Fruit fly (Drosophila melanogaster) whole organism, embryonic: ENCODE data around the gene CG34008.

Experiments
- Abd-B ChIP-seq: fragments of 200-800 bp; sonication (Bioruptor generic); optimal IDR thresholded peaks from 2 replicates; lab custom pipeline; 2018; ENCODE audit warnings: missing biosample characterization, mild to moderate bottlenecking, missing genetic modification characterization, moderate library complexity
- Atf-2 ChIP-seq: fragments of 200-800 bp; sonication (Bioruptor generic); optimal IDR thresholded peaks from 2 replicates; lab custom pipeline; 2016; ENCODE audit warnings: missing biosample characterization, missing genetic modification characterization
- Bdp1 ChIP-seq: fragments of 200-800 bp; sonication (Bioruptor generic); optimal IDR thresholded peaks from 3 replicates; lab custom pipeline; 2016; ENCODE audit warnings: missing biosample characterization, missing genetic modification characterization
- CG10543 ChIP-seq: fragments of 200-800 bp; sonication (Bioruptor generic); optimal IDR thresholded peaks from 3 replicates; lab custom pipeline; 2017; ENCODE audit warnings: missing biosample characterization, mild to moderate bottlenecking, missing genetic modification characterization, moderate library complexity
- CG11456 ChIP-seq: fragments of 200-800 bp; sonication (Bioruptor generic); IDR thresholded peaks from 3 replicates; pipeline ENCODE4 v1.3.6; 2022; ENCODE audit warnings: missing biosample characterization, missing genetic modification characterization
- CG11723 ChIP-seq: fragments of 200-800 bp; sonication (Bioruptor generic); optimal IDR thresholded peaks from 2 replicates; lab custom pipeline; 2017; ENCODE audit warnings: missing biosample characterization, mild to moderate bottlenecking, missing genetic modification characterization
- CG1603 ChIP-seq: fragments of 200-800 bp; sonication (Bioruptor generic); optimal IDR thresholded peaks from 2 replicates; lab custom pipeline; 2019; ENCODE audit warnings: missing biosample characterization, mild to moderate bottlenecking, missing genetic modification characterization, moderate library complexity
- CG16815 ChIP-seq: fragments of 200-800 bp; sonication (Bioruptor generic); optimal IDR thresholded peaks from 3 replicates; lab custom pipeline; 2017; ENCODE audit warnings: missing biosample characterization, mild to moderate bottlenecking, missing genetic modification characterization
- CG2889 ChIP-seq: fragments of 200-800 bp; sonication (Bioruptor generic); IDR thresholded peaks from 3 replicates; pipeline ENCODE4 v1.3.6; 2022; ENCODE audit warnings: missing biosample characterization, missing genetic modification characterization
- CG30020 ChIP-seq: fragments of 200-800 bp; optimal IDR thresholded peaks from 2 replicates; lab custom pipeline; 2019; ENCODE audit warnings: missing biosample characterization, mild to moderate bottlenecking, missing genetic modification characterization, moderate library complexity
- CG30403 ChIP-seq: fragments of 200-800 bp; sonication (Bioruptor generic); optimal IDR thresholded peaks from 3 replicates; lab custom pipeline; 2016; ENCODE audit warnings: missing biosample characterization, missing genetic modification characterization
- CG32767 ChIP-seq: fragments of 200-800 bp; sonication (Bioruptor generic); IDR thresholded peaks from 2 replicates; pipeline ENCODE4 v1.3.6; 2022; ENCODE audit warnings: missing biosample characterization, missing genetic modification characterization
- CG32772 ChIP-seq: fragments of 200-800 bp; sonication (Bioruptor generic); IDR thresholded peaks from 2 replicates; pipeline ENCODE4 v1.3.6; 2022; ENCODE audit warnings: missing biosample characterization, missing genetic modification characterization
- CG4360 ChIP-seq: fragments of 200-800 bp; sonication (Bioruptor generic); IDR thresholded peaks from 2 replicates; pipeline ENCODE4 v1.3.6; 2022; ENCODE audit warnings: missing biosample characterization, missing genetic modification characterization
- CG4424 ChIP-seq: fragments of 200-800 bp; sonication (Bioruptor generic); optimal IDR thresholded peaks from 3 replicates; lab custom pipeline; 2016; ENCODE audit warnings: missing biosample characterization, missing genetic modification characterization
- CG4617 ChIP-seq: fragments of 200-800 bp; sonication (Bioruptor generic); optimal IDR thresholded peaks from 3 replicates; lab custom pipeline; 2016; ENCODE audit warnings: missing biosample characterization, missing genetic modification characterization, borderline replicate concordance
- CG4707 ChIP-seq: fragments of 200-800 bp; sonication (Bioruptor generic); optimal IDR thresholded peaks from 2 replicates; lab custom pipeline; 2018; ENCODE audit warnings: missing biosample characterization, mild to moderate bottlenecking, missing genetic modification characterization, moderate library complexity
- CG4730 ChIP-seq: fragments of 200-800 bp; sonication (Bioruptor generic); IDR thresholded peaks from 2 replicates; pipeline ENCODE4 v1.3.6; 2022; ENCODE audit warnings: missing biosample characterization, missing genetic modification characterization
- CG7786 ChIP-seq: fragments of 200-800 bp; sonication (Bioruptor generic); optimal IDR thresholded peaks from 2 replicates; lab custom pipeline; 2016; ENCODE audit warnings: missing biosample characterization, missing genetic modification characterization
- CG8924 ChIP-seq: fragments of 200-800 bp; optimal IDR thresholded peaks from 3 replicates; lab custom pipeline; 2019; ENCODE audit warnings: missing biosample characterization, mild to moderate bottlenecking, missing genetic modification characterization, moderate library complexity
- Deaf1 ChIP-seq: fragments of 200-800 bp; optimal IDR thresholded peaks from 3 replicates; lab custom pipeline; 2019; ENCODE audit warnings: missing biosample characterization, mild to moderate bottlenecking, missing genetic modification characterization, moderate library complexity
- Dip3 ChIP-seq: fragments of 200-800 bp; sonication (Bioruptor generic); optimal IDR thresholded peaks from 3 replicates; lab custom pipeline; 2016; ENCODE audit warnings: missing biosample characterization, missing genetic modification characterization
- Hmr ChIP-seq: fragments of 200-800 bp; sonication (Bioruptor generic); optimal IDR thresholded peaks from 3 replicates; lab custom pipeline; 2017; ENCODE audit warnings: mild to moderate bottlenecking, missing biosample characterization, missing genetic modification reagents, missing genetic modification characterization
- Hr39 ChIP-seq: fragments of >200 bp; optimal IDR thresholded peaks from 2 replicates; lab custom pipeline; 2017
- Rx ChIP-seq: fragments of 200-800 bp; sonication (Bioruptor generic); IDR thresholded peaks from 2 replicates; pipeline ENCODE4 v1.3.6; 2022; ENCODE audit warnings: missing biosample characterization, missing genetic modification characterization
- Sin3A ChIP-seq: fragments of >200 bp; optimal IDR thresholded peaks from 2 replicates; lab custom pipeline; 2018
- Sox102F ChIP-seq: fragments of 200-800 bp; sonication (Bioruptor generic); optimal IDR thresholded peaks from 2 replicates; lab custom pipeline; 2018; ENCODE audit warnings: missing biosample characterization, mild to moderate bottlenecking, missing genetic modification characterization, moderate library complexity
- Trl ChIP-seq, 3 experiments: fragments of >200 bp in 2 of 3; fragments of 200-800 bp in 1 of 3; sonication (Bioruptor generic) in 1 of 3; optimal IDR thresholded peaks; 2 replicates in 1 of 3; 3 replicates in 2 of 3; lab custom pipeline; 2016 to 2017; ENCODE audit warnings: missing biosample characterization in 1 of 3, missing genetic modification characterization in 1 of 3
- Xrp1 ChIP-seq: fragments of 200-800 bp; sonication (Bioruptor generic); IDR thresholded peaks from 2 replicates; pipeline ENCODE4 v1.3.6; 2022; ENCODE audit warnings: missing biosample characterization, missing genetic modification characterization
- bbx ChIP-seq: fragments of 200-800 bp; sonication (Bioruptor generic); IDR thresholded peaks from 2 replicates; pipeline ENCODE4 v1.3.6; 2022; ENCODE audit warnings: missing biosample characterization, missing genetic modification characterization; ENCODE audit not compliant: partially characterized antibody
- crol ChIP-seq: fragments of 200-800 bp; sonication (Bioruptor generic); IDR thresholded peaks from 2 replicates; pipeline ENCODE4 v1.3.6; 2022; ENCODE audit warnings: missing biosample characterization, missing genetic modification characterization
- dm ChIP-seq: fragments of 200-800 bp; sonication (Bioruptor generic); optimal IDR thresholded peaks from 3 replicates; lab custom pipeline; 2016; ENCODE audit warnings: missing biosample characterization, missing genetic modification characterization
- ftz-f1 ChIP-seq: fragments of 200-800 bp; sonication (Bioruptor generic); optimal IDR thresholded peaks from 2 replicates; lab custom pipeline; 2016; ENCODE audit warnings: missing biosample characterization, missing genetic modification characterization
- gcm2 ChIP-seq: fragments of 200-800 bp; sonication (Bioruptor generic); optimal IDR thresholded peaks from 2 replicates; lab custom pipeline; 2016; ENCODE audit warnings: missing biosample characterization, missing genetic modification characterization
- gem ChIP-seq: fragments of 200-800 bp; sonication (Bioruptor generic); optimal IDR thresholded peaks from 2 replicates; lab custom pipeline; 2019; ENCODE audit warnings: missing biosample characterization, mild to moderate bottlenecking, missing genetic modification characterization, moderate library complexity
- gro ChIP-seq: fragments of 200-800 bp; sonication (Bioruptor generic); optimal IDR thresholded peaks from 2 replicates; lab custom pipeline; 2016; ENCODE audit warnings: missing biosample characterization, missing genetic modification characterization
- hbn ChIP-seq: fragments of 200-800 bp; sonication (Bioruptor generic); IDR thresholded peaks from 2 replicates; pipeline ENCODE4 v1.3.6; 2022; ENCODE audit warnings: missing biosample characterization, missing genetic modification characterization; ENCODE audit not compliant: partially characterized antibody
- ind ChIP-seq: fragments of 200-800 bp; sonication (Bioruptor generic); optimal IDR thresholded peaks from 3 replicates; lab custom pipeline; 2016; ENCODE audit warnings: missing biosample characterization, missing genetic modification characterization
- lmd ChIP-seq: fragments of 200-800 bp; sonication (Bioruptor generic); IDR thresholded peaks from 2 replicates; pipeline ENCODE4 v1.3.6; 2022; ENCODE audit warnings: missing biosample characterization, missing genetic modification characterization
- mam ChIP-seq: fragments of 200-800 bp; sonication (Bioruptor generic); optimal IDR thresholded peaks from 3 replicates; lab custom pipeline; 2016; ENCODE audit warnings: missing biosample characterization, missing genetic modification characterization
- p53 ChIP-seq: fragments of 200-800 bp; sonication (Bioruptor generic); optimal IDR thresholded peaks from 2 replicates; lab custom pipeline; 2016; ENCODE audit warnings: missing biosample characterization, missing genetic modification characterization
- psq ChIP-seq: fragments of 200-800 bp; sonication (Bioruptor generic); optimal IDR thresholded peaks from 2 replicates; lab custom pipeline; 2017; ENCODE audit warnings: missing biosample characterization, missing genetic modification characterization
- sim ChIP-seq: fragments of 200-800 bp; sonication (Bioruptor generic); IDR thresholded peaks from 2 replicates; pipeline ENCODE4 v1.3.6; 2022; ENCODE audit warnings: missing biosample characterization, missing genetic modification characterization
- tap ChIP-seq: fragments of 200-800 bp; optimal IDR thresholded peaks from 3 replicates; lab custom pipeline; 2019; ENCODE audit warnings: missing biosample characterization, mild to moderate bottlenecking, missing genetic modification characterization, moderate library complexity
- tin ChIP-seq: fragments of 200-800 bp; sonication (Bioruptor generic); optimal IDR thresholded peaks from 3 replicates; lab custom pipeline; 2016; ENCODE audit warnings: missing biosample characterization, missing genetic modification characterization
- tna ChIP-seq: fragments of 200-800 bp; sonication (Bioruptor generic); IDR thresholded peaks from 2 replicates; pipeline ENCODE4 v1.3.6; 2022; ENCODE audit warnings: missing biosample characterization, missing genetic modification characterization; ENCODE audit not compliant: partially characterized antibody
- twi ChIP-seq: fragments of 200-800 bp; optimal IDR thresholded peaks from 2 replicates; lab custom pipeline; 2019; ENCODE audit warnings: missing biosample characterization, mild to moderate bottlenecking, missing genetic modification characterization, moderate library complexity
- tx ChIP-seq: fragments of 200-800 bp; sonication (Bioruptor generic); optimal IDR thresholded peaks from 2 replicates; lab custom pipeline; 2016; ENCODE audit warnings: missing biosample characterization, missing genetic modification characterization
- vnd ChIP-seq: fragments of 200-800 bp; sonication (Bioruptor generic); IDR thresholded peaks from 3 replicates; pipeline ENCODE4 v1.3.6; 2022; ENCODE audit warnings: missing biosample characterization, missing genetic modification characterization; ENCODE audit not compliant: partially characterized antibody

CG34008 gene

DNA sequence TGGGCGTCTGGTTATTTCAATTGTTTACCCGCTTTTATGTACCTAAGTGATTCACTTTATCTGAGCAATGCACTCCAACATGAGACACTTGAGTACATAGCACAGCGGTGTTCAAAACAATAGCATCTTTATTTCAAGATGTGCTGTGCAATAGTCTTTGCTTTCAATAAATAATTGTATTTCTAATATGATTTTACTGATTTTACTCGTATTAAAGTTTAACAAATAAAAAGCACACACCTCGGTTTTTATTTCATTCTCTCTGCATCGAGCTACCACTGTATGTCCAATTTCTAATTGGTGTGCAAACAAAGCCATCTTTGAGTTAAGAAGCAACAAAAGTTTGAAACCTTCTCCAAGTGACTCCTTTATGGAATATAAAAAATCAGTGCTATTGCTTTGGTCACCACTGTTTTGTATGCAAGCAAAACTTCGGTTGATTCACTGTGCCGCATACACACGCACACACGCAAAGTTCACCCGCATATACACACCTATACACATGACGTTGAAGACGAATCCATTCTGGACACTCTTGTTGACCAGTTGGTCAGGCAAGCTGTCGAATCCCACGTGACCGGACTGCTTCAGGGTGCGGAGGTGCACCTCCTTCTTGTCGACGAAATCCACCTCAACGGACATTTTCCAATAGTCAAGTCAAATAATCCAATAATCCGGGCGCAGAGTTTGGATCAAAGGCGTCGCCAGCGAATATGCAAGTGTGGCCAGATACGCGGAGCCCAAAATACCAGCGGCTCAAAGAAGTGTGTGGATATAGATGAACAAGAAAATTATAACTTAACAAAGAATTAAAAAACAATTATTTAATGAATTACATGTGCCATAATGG lies 6.5 kb upstream of the CG34008 start, which contains the start of gene Septin2 (continued):
- TF ChIP-seq Sox102F (GFP tag; lab: Kevin White, UChicago) (peak; percentile 82), CG30020 (no peak), tna (GFP tag; lab: Robert Waterston, UW) (no peak), bbx (GFP tag; lab: Robert Waterston, UW) (no peak), CG32767 (peak; percentile 59; the same call in 1 of the 2 replicates), p53 (GFP tag; lab: Kevin White, UChicago) (no peak), psq (GFP tag; lab: Kevin White, UChicago) (peak; percentile 13), CG4424 (peak; percentile 83), CG1603 (tag; lab: Kevin White, UChicago) (peak; percentile 47), Atf-2 (peak; percentile 49), ftz-f1 (GFP tag; lab: Kevin White, UChicago) (no peak), CG30403 (peak; percentile 81), CG7786 (GFP tag; lab: Kevin White, UChicago) (peak; percentile 45), Hmr (GFP tag; lab: Kevin White, UChicago) (peak; percentile 68), dm (GFP tag; lab: Kevin White, UChicago) (no peak), CG16815 (peak; percentile 55), CG8924 (tag; lab: Kevin White, UChicago) (peak; percentile 86), CG4707 (peak; percentile 35), CG4730 (GFP tag; lab: Robert Waterston, UW) (peak; percentile 41; the same call in 1 of the 2 replicates), crol (0 out of 2 replicates have a peak, but pooled peaks have one; percentile 8), hbn (GFP tag; lab: Robert Waterston, UW) (no peak), Sin3A (lab: Kevin White, UChicago) (peak; percentile 58), Deaf1 (tag; lab: Kevin White, UChicago) (peak; percentile 47), gro (GFP tag; lab: Kevin White, UChicago) (no peak), tap (tag; lab: Kevin White, UChicago) (peak; percentile 86), tin (peak; percentile 82), twi (tag; lab: Kevin White, UChicago) (peak; percentile 27), Abd-B (GFP tag; lab: Kevin White, UChicago) (no peak), ind (GFP tag; lab: Kevin White, UChicago) (peak; percentile 69), CG11723 (GFP tag; lab: Kevin White, UChicago) (peak; percentile 75), Hr39 (no peak), Dip3 (peak; percentile 14), Trl (optimal IDR thresholded peaks at IDR 0.05; lab: Kevin White, UChicago) (no peak), Trl (GFP tag; optimal IDR thresholded peaks at IDR 0.05; lab: Kevin White, UChicago) (peak; percentile 43), CG4360 (GFP tag; lab: Robert Waterston, UW) (0 out of 2 replicates have a peak, but pooled peaks have one; percentile 22), CG4617 (GFP tag; lab: Kevin White, UChicago) (no peak), mam (peak; percentile 22), vnd (no peak), lmd (GFP tag; lab: Robert Waterston, UW) (peak; percentile 73), gcm2 (GFP tag; lab: Kevin White, UChicago) (no peak), CG10543 (no peak), gem (tag; lab: Kevin White, UChicago) (peak; percentile 88), sim (GFP tag; lab: Robert Waterston, UW) (peak; percentile 44; the same call in 1 of the 2 replicates), Bdp1 (GFP tag; lab: Kevin White, UChicago) (peak; percentile 44), CG32772 (GFP tag; lab: Robert Waterston, UW) (peak; percentile 68), tx (peak; percentile 47), Xrp1 (peak; percentile 75), CG2889 (GFP tag; lab: Robert Waterston, UW) (0 out of 3 replicates have a peak, but pooled peaks have one; percentile 31), Rx (peak; percentile 42; the same call in 1 of the 2 replicates), CG11456 (GFP tag; lab: Robert Waterston, UW) (peak; percentile 42; the same call in 1 of the 3 replicates)
